Worm (Caenorhabditis elegans): Measurements from ENCODE around the gene rund-1.

- no peak for TF ChIP-seq ceh-28 (tag; optimal IDR thresholded peaks at IDR 0.05)
- no peak for TF ChIP-seq mdl-1 (tag; optimal IDR thresholded peaks at IDR 0.05)
- TF ChIP-seq nhr-76 (tag; optimal IDR thresholded peaks at IDR 0.05), result no peak
- TF ChIP-seq lin-39 (tag; optimal IDR thresholded peaks at IDR 0.05), result no peak
- TF ChIP-seq lsy-2 (tag; optimal IDR thresholded peaks at IDR 0.05), result no peak
- TF ChIP-seq madf-9 (GFP tag; conservative IDR thresholded peaks at IDR 0.05), result no peak
- TF ChIP-seq fos-1 (tag; optimal IDR thresholded peaks at IDR 0.05), result no peak
- no peak for TF ChIP-seq aly-2 (tag; optimal IDR thresholded peaks at IDR 0.05)
- no peak for TF ChIP-seq ceh-20 (GFP tag; IDR thresholded peaks at IDR 0.05)
- TF ChIP-seq aha-1 (tag), result no peak
- no peak for TF ChIP-seq zag-1 (tag; optimal IDR thresholded peaks at IDR 0.05)
- no peak for TF ChIP-seq hlh-30 (tag; optimal IDR thresholded peaks at IDR 0.05; ENCODE audit: insufficient read depth)
- TF ChIP-seq egl-27 (tag; optimal IDR thresholded peaks at IDR 0.05), result no peak
Measured at ce11 chrX:642817-643216, 18.8 kb downstream of the rund-1 start.
